Worm (Caenorhabditis elegans): Measurements from ENCODE around the gene F10E7.9.

- no peak for TF ChIP-seq ceh-83 (GFP tag; optimal IDR thresholded peaks at IDR 0.05)
- TF ChIP-seq tbx-8 (GFP tag; optimal IDR thresholded peaks at IDR 0.05): no peak
Measured at ce11 chrII:7144307-7144706, 34.5 kb upstream of the F10E7.9 start, which contains the start of gene npr-31.

Measured in whole organism, mixed stage, embryonic.